Worm (Caenorhabditis elegans): ENCODE results near the gene srw-32.

ce11 chrV:17473699-17474098 is 34.9 kb upstream of the srw-32 start, which contains the start of gene srh-123:
- TF ChIP-seq ceh-36 (tag; optimal IDR thresholded peaks at IDR 0.05) (no peak), ama-1 (optimal IDR thresholded peaks at IDR 0.05) (no peak), tbx-11 (GFP tag; IDR thresholded peaks at IDR 0.05) (no peak), hnd-1 (tag; optimal IDR thresholded peaks at IDR 0.05) (no peak), sea-1 (GFP tag; conservative IDR thresholded peaks at IDR 0.05) (no peak), hmbx-1 (tag; optimal IDR thresholded peaks at IDR 0.05) (no peak)

Data from whole organism, early embryonic.